Fruit fly (Drosophila melanogaster) whole organism: ENCODE results near the gene Usp32.

Experiments
- CG8478 ChIP-seq: fragments of >200 bp; optimal IDR thresholded peaks from 2 replicates; lab custom pipeline; 2018; ENCODE audit warnings: inconsistent platforms
- psq ChIP-seq: fragments of >200 bp; optimal IDR thresholded peaks from 2 replicates; lab custom pipeline; 2017

- TF ChIP-seq psq: no peak
- TF ChIP-seq CG8478 (lab: Kevin White, UChicago): no peak
Measured at dm6 chr3L:19929719-19930334, 58.9 kb downstream of the Usp32 start.
